Worm (Caenorhabditis elegans) whole organism, L4/young adult: Measurements from ENCODE around the gene dnj-11.

Source experiments
- W03F9.2 ChIP-seq: fragments of 150-350 bp; optimal IDR thresholded peaks from 2 replicates; lab custom pipeline; 2014; ENCODE audit warnings: missing biosample characterization, missing genetic modification characterization
- dao-5 ChIP-seq: sonication (generic microtip); optimal IDR thresholded peaks from 2 replicates; lab custom pipeline; 2016; ENCODE audit warnings: missing genotype, missing genetic modification characterization, moderate library complexity, missing compliant biosample characterization
- him-1 ChIP-seq: sonication (generic microtip); optimal IDR thresholded peaks from 2 replicates; lab custom pipeline; 2016; ENCODE audit warnings: missing genotype, missing genetic modification reagents, missing genetic modification characterization, missing compliant biosample characterization

- TF ChIP-seq W03F9.2 (tag; lab: Kevin White, UChicago) (no peak), him-1 (no peak), dao-5 (tag; lab: Kevin White, UChicago) (no peak)
Measured at ce11 chrIV:6554865-6555264, 30.8 kb upstream of the dnj-11 start.
